Worm (Caenorhabditis elegans) whole organism, L2 larva: ENCODE results near the gene dnj-17.

Experiments used
- ZK546.5 ChIP-seq: sonication (generic microtip); optimal IDR thresholded peaks from 2 replicates; lab custom pipeline; 2017; ENCODE audit warnings: missing biosample characterization, missing genetic modification characterization
- ama-1 ChIP-seq: fragments of 150-350 bp; optimal IDR thresholded peaks from 2 replicates; lab custom pipeline; 2018; ENCODE audit warnings: inconsistent platforms
- fos-1 ChIP-seq: fragments of 150-350 bp; optimal IDR thresholded peaks from 2 replicates; lab custom pipeline; 2014; ENCODE audit warnings: missing biosample characterization, missing genetic modification characterization
- lin-39 ChIP-seq: fragments of 150-350 bp; optimal IDR thresholded peaks from 2 replicates; lab custom pipeline; 2014; ENCODE audit warnings: missing biosample characterization, missing genetic modification reagents, missing genetic modification characterization
- nhr-12 ChIP-seq: fragments of 150-350 bp; optimal IDR thresholded peaks from 2 replicates; lab custom pipeline; 2014; ENCODE audit warnings: missing biosample characterization, missing genetic modification characterization
- nhr-237 ChIP-seq: fragments of 150-350 bp; optimal IDR thresholded peaks from 2 replicates; lab custom pipeline; 2014; ENCODE audit warnings: missing biosample characterization, missing genetic modification characterization
- nhr-6 ChIP-seq: fragments of 150-350 bp; optimal IDR thresholded peaks from 2 replicates; lab custom pipeline; 2014; ENCODE audit warnings: missing biosample characterization, missing genetic modification characterization
- nhr-77 ChIP-seq: fragments of 150-350 bp; optimal IDR thresholded peaks from 2 replicates; lab custom pipeline; 2014; ENCODE audit warnings: missing biosample characterization, missing genetic modification characterization

ce11 chrIII:13427817-13428216 lies 34.7 kb upstream of the dnj-17 start:
- no peak for TF ChIP-seq fos-1
- no peak for TF ChIP-seq nhr-12 (tag; lab: Kevin White, UChicago)
- TF ChIP-seq ama-1 = no peak
- TF ChIP-seq lin-39 (tag; lab: Kevin White, UChicago) = no peak
- no peak for TF ChIP-seq ZK546.5
- TF ChIP-seq nhr-77 (tag; lab: Kevin White, UChicago) = no peak
- TF ChIP-seq nhr-6 (tag; lab: Kevin White, UChicago) = no peak
- no peak for TF ChIP-seq nhr-237 (tag; lab: Kevin White, UChicago)
